Fruit fly (Drosophila melanogaster) whole organism, embryonic: Measurements from ENCODE around the gene Vps2.

ENCODE experiments used
- CG10147 ChIP-seq: fragments of 200-800 bp; sonication (Bioruptor generic); optimal IDR thresholded peaks from 2 replicates; lab custom pipeline; 2019; ENCODE audit warnings: missing biosample characterization, mild to moderate bottlenecking, missing genetic modification characterization, moderate library complexity
- CG10979 ChIP-seq: fragments of 200-800 bp; sonication (Bioruptor generic); optimal IDR thresholded peaks from 2 replicates; lab custom pipeline; 2018; ENCODE audit warnings: missing biosample characterization, mild to moderate bottlenecking, missing genetic modification characterization, moderate library complexity
- CG1602 ChIP-seq: fragments of 200-800 bp; sonication (Bioruptor generic); optimal IDR thresholded peaks from 3 replicates; lab custom pipeline; 2016; ENCODE audit warnings: missing biosample characterization, missing genetic modification characterization
- CG17359 ChIP-seq: fragments of 200-800 bp; sonication (Bioruptor generic); optimal IDR thresholded peaks from 3 replicates; lab custom pipeline; 2018; ENCODE audit warnings: missing biosample characterization, mild to moderate bottlenecking, missing genetic modification characterization, moderate library complexity
- CG18599 ChIP-seq: fragments of 200-800 bp; sonication (Bioruptor generic); optimal IDR thresholded peaks from 3 replicates; lab custom pipeline; 2017; ENCODE audit warnings: missing biosample characterization, missing genetic modification characterization, mild to moderate bottlenecking, moderate library complexity, missing genetic modification reagents
- CG31224 ChIP-seq: fragments of 200-800 bp; sonication (Bioruptor generic); IDR thresholded peaks from 2 replicates; pipeline ENCODE4 v1.3.6; 2022; ENCODE audit warnings: missing biosample characterization, missing genetic modification characterization
- CG33557 ChIP-seq: fragments of 200-800 bp; sonication (Bioruptor generic); optimal IDR thresholded peaks from 2 replicates; lab custom pipeline; 2019; ENCODE audit warnings: missing biosample characterization, mild to moderate bottlenecking, missing genetic modification characterization, moderate library complexity
- CG4282 ChIP-seq: fragments of 200-800 bp; sonication (Bioruptor generic); optimal IDR thresholded peaks from 2 replicates; lab custom pipeline; 2016; ENCODE audit warnings: missing biosample characterization, missing genetic modification characterization
- CG4617 ChIP-seq: fragments of 200-800 bp; sonication (Bioruptor generic); optimal IDR thresholded peaks from 3 replicates; lab custom pipeline; 2016; ENCODE audit warnings: missing biosample characterization, missing genetic modification characterization, borderline replicate concordance
- CG4730 ChIP-seq: fragments of 200-800 bp; sonication (Bioruptor generic); IDR thresholded peaks from 2 replicates; pipeline ENCODE4 v1.3.6; 2022; ENCODE audit warnings: missing biosample characterization, missing genetic modification characterization
- CG6175 ChIP-seq: fragments of 200-800 bp; sonication (Bioruptor generic); IDR thresholded peaks from 3 replicates; pipeline ENCODE4 v1.3.6; 2022; ENCODE audit warnings: missing biosample characterization, missing genetic modification characterization
- CG7357 ChIP-seq: fragments of 200-800 bp; sonication (Bioruptor generic); IDR thresholded peaks from 3 replicates; pipeline ENCODE4 v1.3.6; 2022; ENCODE audit warnings: missing biosample characterization, missing genetic modification characterization
- CG9437 ChIP-seq: fragments of 200-800 bp; sonication (Bioruptor generic); optimal IDR thresholded peaks from 2 replicates; lab custom pipeline; 2018; ENCODE audit warnings: missing biosample characterization, mild to moderate bottlenecking, missing genetic modification characterization
- CG9727 ChIP-seq: fragments of 200-800 bp; sonication (Bioruptor generic); optimal IDR thresholded peaks from 3 replicates; lab custom pipeline; 2017; ENCODE audit warnings: missing biosample characterization, mild to moderate bottlenecking, missing genetic modification characterization
- CG9876 ChIP-seq: fragments of 200-800 bp; sonication (Bioruptor generic); optimal IDR thresholded peaks from 2 replicates; lab custom pipeline; 2016; ENCODE audit warnings: missing biosample characterization, missing genetic modification characterization
- Deaf1 ChIP-seq: fragments of 200-800 bp; optimal IDR thresholded peaks from 3 replicates; lab custom pipeline; 2019; ENCODE audit warnings: missing biosample characterization, mild to moderate bottlenecking, missing genetic modification characterization, moderate library complexity
- Dip2 ChIP-seq: fragments of 200-800 bp; sonication (Bioruptor generic); IDR thresholded peaks from 2 replicates; pipeline ENCODE4 v1.3.6; 2022; ENCODE audit warnings: missing biosample characterization, missing genetic modification characterization
- Dip3 ChIP-seq: fragments of 200-800 bp; sonication (Bioruptor generic); optimal IDR thresholded peaks from 3 replicates; lab custom pipeline; 2016; ENCODE audit warnings: missing biosample characterization, missing genetic modification characterization
- Hr51 ChIP-seq, 2 experiments: fragments of 200-800 bp; sonication (Bioruptor generic); optimal IDR thresholded peaks; 2 replicates in 1 of 2; 3 replicates in 1 of 2; lab custom pipeline; 2016 to 2018; ENCODE audit warnings: missing biosample characterization in 2 of 2, missing genetic modification characterization in 2 of 2, mild to moderate bottlenecking in 1 of 2, moderate library complexity in 1 of 2
- Mad ChIP-seq: fragments of 200-800 bp; sonication (Bioruptor generic); optimal IDR thresholded peaks from 2 replicates; lab custom pipeline; 2016; ENCODE audit warnings: missing biosample characterization, missing genetic modification characterization
- Nf-YB ChIP-seq: fragments of 200-800 bp; sonication (Bioruptor generic); optimal IDR thresholded peaks from 3 replicates; lab custom pipeline; 2019; ENCODE audit warnings: missing biosample characterization, mild to moderate bottlenecking, missing genetic modification characterization, moderate library complexity
- Oli ChIP-seq: fragments of 200-800 bp; sonication (Bioruptor generic); optimal IDR thresholded peaks from 2 replicates; lab custom pipeline; 2018; ENCODE audit warnings: missing biosample characterization, mild to moderate bottlenecking, missing genetic modification characterization, moderate library complexity
- Side ChIP-seq: fragments of 200-800 bp; sonication (Bioruptor generic); optimal IDR thresholded peaks from 2 replicates; lab custom pipeline; 2016; ENCODE audit warnings: missing biosample characterization, missing genetic modification characterization
- Sin3A ChIP-seq: fragments of >200 bp; optimal IDR thresholded peaks from 2 replicates; lab custom pipeline; 2018
- TFAM ChIP-seq: fragments of 200-800 bp; sonication (Bioruptor generic); optimal IDR thresholded peaks from 2 replicates; lab custom pipeline; 2017; ENCODE audit warnings: missing biosample characterization, missing genetic modification characterization, inconsistent platforms
- Trl ChIP-seq, 3 experiments: fragments of >200 bp in 2 of 3; fragments of 200-800 bp in 1 of 3; sonication (Bioruptor generic) in 1 of 3; optimal IDR thresholded peaks; 2 replicates in 1 of 3; 3 replicates in 2 of 3; lab custom pipeline; 2016 to 2017; ENCODE audit warnings: missing biosample characterization in 1 of 3, missing genetic modification characterization in 1 of 3
- ap ChIP-seq: fragments of 200-800 bp; sonication (Bioruptor generic); IDR thresholded peaks from 2 replicates; pipeline ENCODE4 v1.3.6; 2022; ENCODE audit warnings: missing biosample characterization, missing genetic modification characterization
- ash1 ChIP-seq: fragments of 200-800 bp; sonication (Bioruptor generic); optimal IDR thresholded peaks from 2 replicates; lab custom pipeline; 2018; ENCODE audit warnings: missing biosample characterization, mild to moderate bottlenecking, missing genetic modification characterization
- cas ChIP-seq: fragments of 200-800 bp; sonication (Bioruptor generic); IDR thresholded peaks from 2 replicates; pipeline ENCODE4 v1.3.6; 2022; ENCODE audit warnings: missing biosample characterization, missing genetic modification characterization
- ci ChIP-seq: fragments of 200-800 bp; sonication (Bioruptor generic); IDR thresholded peaks from 3 replicates; pipeline ENCODE4 v1.3.6; 2022; ENCODE audit warnings: missing biosample characterization, missing genetic modification characterization
- croc ChIP-seq: fragments of 200-800 bp; sonication (Bioruptor generic); conservative IDR thresholded peaks from 3 replicates; pipeline ENCODE4 v1.3.6; 2022; ENCODE audit warnings: missing biosample characterization, missing genetic modification characterization
- disco-r ChIP-seq: fragments of 200-800 bp; sonication (Bioruptor generic); optimal IDR thresholded peaks from 2 replicates; lab custom pipeline; 2016; ENCODE audit warnings: missing biosample characterization, missing genetic modification characterization
- ewg ChIP-seq: fragments of 200-800 bp; sonication (Bioruptor generic); optimal IDR thresholded peaks from 3 replicates; lab custom pipeline; 2017; ENCODE audit warnings: mild to moderate bottlenecking, missing biosample characterization, missing genetic modification reagents, missing genetic modification characterization
- fd64A ChIP-seq: fragments of 200-800 bp; sonication (Bioruptor generic); optimal IDR thresholded peaks from 3 replicates; lab custom pipeline; 2018; ENCODE audit warnings: missing biosample characterization, mild to moderate bottlenecking, missing genetic modification characterization
- gce ChIP-seq: fragments of 200-800 bp; sonication (Bioruptor generic); IDR thresholded peaks from 3 replicates; pipeline ENCODE4 v1.3.6; 2022; ENCODE audit warnings: missing biosample characterization, missing genetic modification characterization
- gro ChIP-seq: fragments of 200-800 bp; sonication (Bioruptor generic); optimal IDR thresholded peaks from 2 replicates; lab custom pipeline; 2016; ENCODE audit warnings: missing biosample characterization, missing genetic modification characterization
- gsb ChIP-seq: fragments of 200-800 bp; sonication (Bioruptor generic); IDR thresholded peaks from 2 replicates; pipeline ENCODE4 v1.3.6; 2022; ENCODE audit warnings: missing biosample characterization, missing genetic modification characterization
- ind ChIP-seq: fragments of 200-800 bp; sonication (Bioruptor generic); optimal IDR thresholded peaks from 3 replicates; lab custom pipeline; 2016; ENCODE audit warnings: missing biosample characterization, missing genetic modification characterization
- lbe ChIP-seq: fragments of 200-800 bp; sonication (Bioruptor generic); optimal IDR thresholded peaks from 2 replicates; lab custom pipeline; 2016; ENCODE audit warnings: missing biosample characterization, mild to moderate bottlenecking, missing genetic modification characterization
- mam ChIP-seq: fragments of 200-800 bp; sonication (Bioruptor generic); optimal IDR thresholded peaks from 3 replicates; lab custom pipeline; 2016; ENCODE audit warnings: missing biosample characterization, missing genetic modification characterization
- org-1 ChIP-seq: fragments of 200-800 bp; sonication (Bioruptor generic); optimal IDR thresholded peaks from 2 replicates; lab custom pipeline; 2017; ENCODE audit warnings: missing biosample characterization, missing genetic modification characterization
- phol ChIP-seq: fragments of 200-800 bp; sonication (Bioruptor generic); optimal IDR thresholded peaks from 3 replicates; lab custom pipeline; 2018; ENCODE audit warnings: missing biosample characterization, mild to moderate bottlenecking, missing genetic modification characterization, moderate library complexity
- pita ChIP-seq: fragments of 200-800 bp; sonication (Bioruptor generic); optimal IDR thresholded peaks from 2 replicates; lab custom pipeline; 2017; ENCODE audit warnings: missing biosample characterization, mild to moderate bottlenecking, missing genetic modification characterization
- rib ChIP-seq: fragments of 200-800 bp; sonication (Bioruptor generic); IDR thresholded peaks from 2 replicates; pipeline ENCODE4 v1.3.6; 2022; ENCODE audit warnings: missing biosample characterization, missing genetic modification characterization
- scrt ChIP-seq: fragments of 200-800 bp; sonication (Bioruptor generic); optimal IDR thresholded peaks from 2 replicates; lab custom pipeline; 2018; ENCODE audit warnings: missing biosample characterization, mild to moderate bottlenecking, missing genetic modification characterization, moderate library complexity
- sob ChIP-seq: fragments of 200-800 bp; sonication (Bioruptor generic); IDR thresholded peaks from 2 replicates; pipeline ENCODE4 v1.3.6; 2022; ENCODE audit warnings: missing biosample characterization, missing genetic modification characterization
- unc-4 ChIP-seq: fragments of 200-800 bp; sonication (Bioruptor generic); IDR thresholded peaks from 2 replicates; pipeline ENCODE4 v1.3.6; 2022; ENCODE audit warnings: missing biosample characterization, missing genetic modification characterization; ENCODE audit not compliant: partially characterized antibody
- vnd ChIP-seq: fragments of 200-800 bp; sonication (Bioruptor generic); IDR thresholded peaks from 3 replicates; pipeline ENCODE4 v1.3.6; 2022; ENCODE audit warnings: missing biosample characterization, missing genetic modification characterization; ENCODE audit not compliant: partially characterized antibody
- zen ChIP-seq: fragments of 200-800 bp; sonication (Bioruptor generic); optimal IDR thresholded peaks from 3 replicates; lab custom pipeline; 2018; ENCODE audit warnings: missing biosample characterization, mild to moderate bottlenecking, missing genetic modification characterization, moderate library complexity

The Vps2 gene

DNA sequence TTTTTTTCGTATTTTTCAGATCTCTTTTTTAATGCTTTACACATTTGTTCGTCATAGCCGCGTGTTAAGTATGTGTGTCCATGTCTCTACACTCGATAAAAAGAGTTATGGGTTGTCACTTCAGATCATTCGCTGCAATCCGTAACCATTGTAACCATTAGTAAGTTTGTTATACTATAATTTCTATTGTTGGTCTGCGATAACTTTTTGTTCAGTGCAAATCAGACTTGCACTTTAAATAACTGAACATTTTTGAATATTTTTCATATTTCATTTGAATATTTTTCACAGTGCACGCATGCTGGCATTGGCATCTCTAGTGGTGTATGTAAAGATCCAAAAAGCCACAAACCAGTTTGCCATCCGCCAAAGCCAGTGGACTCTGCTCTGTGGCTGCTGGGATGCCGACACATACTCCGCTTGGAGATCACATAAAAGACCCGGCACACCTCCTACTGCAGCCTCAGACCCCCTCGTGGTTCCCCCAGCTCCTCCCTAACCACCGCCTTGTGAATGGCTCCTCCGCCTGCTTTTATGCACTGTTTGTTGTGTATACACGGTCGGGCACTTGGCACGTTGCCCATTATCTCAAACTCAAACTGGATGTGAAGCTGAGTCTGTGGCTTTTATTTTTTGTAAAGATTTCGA, 43.6 kb upstream of the Vps2 start (continued):
- TF ChIP-seq zen (tag; lab: Kevin White, UChicago) (peak; percentile 64), gro (GFP tag; lab: Kevin White, UChicago) (peak; percentile 66), fd64A (GFP tag; lab: Kevin White, UChicago) (peak; percentile 82), CG7357 (GFP tag; lab: Robert Waterston, UW) (peak; percentile 74; the same call in 2 of the 3 replicates), cas (peak; percentile 38; the same call in 1 of the 2 replicates), CG31224 (GFP tag; lab: Robert Waterston, UW) (0 out of 2 replicates have a peak, but pooled peaks have one; percentile 37), ci (GFP tag; lab: Robert Waterston, UW) (peak; percentile 92), CG4282 (GFP tag; lab: Kevin White, UChicago) (peak; percentile 13), croc (GFP tag; lab: Robert Waterston, UW) (peak; percentile 83), unc-4 (no peak), Side (GFP tag; lab: Kevin White, UChicago) (peak; percentile 83), CG9437 (GFP tag; lab: Kevin White, UChicago) (peak; percentile 83), CG10979 (peak; percentile 91), CG10147 (GFP tag; lab: Kevin White, UChicago) (peak; percentile 84), vnd (GFP tag; lab: Robert Waterston, UW) (no peak), Mad (GFP tag; lab: Kevin White, UChicago) (peak; percentile 87), scrt (GFP tag; lab: Kevin White, UChicago) (peak; percentile 84), rib (no peak), ash1 (GFP tag; lab: Kevin White, UChicago) (no peak), CG18599 (GFP tag; lab: Kevin White, UChicago) (peak; percentile 89), CG9727 (GFP tag; lab: Kevin White, UChicago) (peak; percentile 85), disco-r (GFP tag; lab: Kevin White, UChicago) (peak; percentile 84), ap (GFP tag; lab: Robert Waterston, UW) (peak; percentile 85), Trl (optimal IDR thresholded peaks at IDR 0.05; lab: Kevin White, UChicago) (no peak), Trl (GFP tag; optimal IDR thresholded peaks at IDR 0.05; lab: Kevin White, UChicago) (peak; percentile 85), ewg (GFP tag; lab: Kevin White, UChicago) (peak; percentile 80), lbe (peak; percentile 95), CG1602 (GFP tag; lab: Kevin White, UChicago) (peak; percentile 86), Oli (peak; percentile 93), gsb (GFP tag; lab: Robert Waterston, UW) (peak; percentile 78), CG17359 (tag; lab: Kevin White, UChicago) (peak; percentile 91), Hr51 (GFP tag; optimal IDR thresholded peaks at IDR 0.05; lab: Kevin White, UChicago) (peak; percentile 72 to 91), CG4730 (GFP tag; lab: Robert Waterston, UW) (peak; percentile 84), mam (GFP tag; lab: Kevin White, UChicago) (peak; percentile 87), org-1 (GFP tag; lab: Kevin White, UChicago) (peak; percentile 77), TFAM (GFP tag; lab: Kevin White, UChicago) (no peak), Dip2 (GFP tag; lab: Robert Waterston, UW) (0 out of 2 replicates have a peak, but pooled peaks have one; percentile 7), Nf-YB (GFP tag; lab: Kevin White, UChicago) (peak; percentile 69), Dip3 (GFP tag; lab: Kevin White, UChicago) (peak; percentile 84), CG4617 (GFP tag; lab: Kevin White, UChicago) (peak; percentile 54), pita (no peak), Sin3A (no peak), CG33557 (GFP tag; lab: Kevin White, UChicago) (peak; percentile 80), phol (tag; lab: Kevin White, UChicago) (peak; percentile 92), Deaf1 (tag; lab: Kevin White, UChicago) (peak; percentile 64), gce (GFP tag; lab: Robert Waterston, UW) (peak; percentile 84; the same call in 2 of the 3 replicates), CG6175 (GFP tag; lab: Robert Waterston, UW) (peak; percentile 63; the same call in 1 of the 3 replicates), CG9876 (GFP tag; lab: Kevin White, UChicago) (peak; percentile 68), ind (peak; percentile 87), sob (GFP tag; lab: Robert Waterston, UW) (peak; percentile 81)
